Fruit fly (Drosophila melanogaster) whole organism, pupa: ENCODE data around the gene CG42266.

Source experiments
- CG10348 ChIP-seq: fragments of 200-800 bp; sonication (Bioruptor generic); IDR thresholded peaks from 2 replicates; pipeline ENCODE4 v1.3.6; 2022; ENCODE audit warnings: missing biosample characterization, missing genetic modification characterization
- CG12605 ChIP-seq: fragments of 200-800 bp; sonication (Bioruptor generic); IDR thresholded peaks from 2 replicates; pipeline ENCODE4 v1.3.6; 2022; ENCODE audit warnings: missing biosample characterization, missing genetic modification characterization
- CG13204 ChIP-seq: fragments of 200-800 bp; sonication (Bioruptor generic); optimal IDR thresholded peaks from 2 replicates; lab custom pipeline; 2018; ENCODE audit warnings: missing biosample characterization, mild to moderate bottlenecking, missing genetic modification characterization, moderate library complexity
- CG14655 ChIP-seq: fragments of 200-800 bp; sonication (Bioruptor generic); optimal IDR thresholded peaks from 3 replicates; lab custom pipeline; 2017; ENCODE audit warnings: mild to moderate bottlenecking, missing biosample characterization, missing genetic modification reagents, missing genetic modification characterization
- CG15710 ChIP-seq: fragments of 200-800 bp; sonication (Bioruptor generic); optimal IDR thresholded peaks from 2 replicates; lab custom pipeline; 2018; ENCODE audit warnings: missing biosample characterization, mild to moderate bottlenecking, missing genetic modification characterization, moderate library complexity
- CG17806 ChIP-seq: fragments of 200-800 bp; sonication (Bioruptor generic); optimal IDR thresholded peaks from 2 replicates; lab custom pipeline; 2018; ENCODE audit warnings: missing biosample characterization, mild to moderate bottlenecking, missing genetic modification characterization, moderate library complexity
- CG32121 ChIP-seq: fragments of 200-800 bp; sonication (Bioruptor generic); IDR thresholded peaks from 2 replicates; pipeline ENCODE4 v1.3.6; 2022; ENCODE audit warnings: missing biosample characterization, missing genetic modification characterization
- CG34367 ChIP-seq: fragments of 200-800 bp; sonication (Bioruptor generic); optimal IDR thresholded peaks from 2 replicates; lab custom pipeline; 2018; ENCODE audit warnings: missing biosample characterization, mild to moderate bottlenecking, missing genetic modification characterization
- CG4496 ChIP-seq: fragments of 200-800 bp; sonication (Bioruptor generic); IDR thresholded peaks from 3 replicates; pipeline ENCODE4 v1.3.6; 2022; ENCODE audit warnings: missing biosample characterization, missing genetic modification characterization
- CG8159 ChIP-seq: fragments of 200-800 bp; sonication (Bioruptor generic); optimal IDR thresholded peaks from 3 replicates; lab custom pipeline; 2018; ENCODE audit warnings: missing biosample characterization, mild to moderate bottlenecking, missing genetic modification characterization, moderate library complexity
- CG8301 ChIP-seq: fragments of 200-800 bp; sonication (Bioruptor generic); optimal IDR thresholded peaks from 2 replicates; lab custom pipeline; 2018; ENCODE audit warnings: missing biosample characterization, mild to moderate bottlenecking, missing genetic modification characterization
- CG9948 ChIP-seq: fragments of 200-800 bp; sonication (Bioruptor generic); optimal IDR thresholded peaks from 2 replicates; lab custom pipeline; 2018; ENCODE audit warnings: missing biosample characterization, mild to moderate bottlenecking, missing genetic modification characterization, moderate library complexity
- D1 ChIP-seq: fragments of 200-800 bp; sonication (Bioruptor generic); optimal IDR thresholded peaks from 2 replicates; lab custom pipeline; 2018; ENCODE audit warnings: missing biosample characterization, mild to moderate bottlenecking, missing genetic modification characterization, moderate library complexity
- EcR ChIP-seq: fragments of 200-800 bp; sonication (Bioruptor generic); optimal IDR thresholded peaks from 3 replicates; lab custom pipeline; 2019; ENCODE audit warnings: missing biosample characterization, missing genetic modification characterization, mild to moderate bottlenecking, moderate library complexity, missing genetic modification reagents
- Ets98B ChIP-seq: fragments of 200-800 bp; sonication (Bioruptor generic); IDR thresholded peaks from 2 replicates; pipeline ENCODE4 v1.3.6; 2022; ENCODE audit warnings: missing biosample characterization, missing genetic modification characterization
- Pif1A ChIP-seq: fragments of 200-800 bp; sonication (Bioruptor generic); optimal IDR thresholded peaks from 3 replicates; lab custom pipeline; 2016; ENCODE audit warnings: missing biosample characterization, missing genetic modification characterization
- Pif1B ChIP-seq: fragments of 200-800 bp; sonication (Bioruptor generic); optimal IDR thresholded peaks from 3 replicates; lab custom pipeline; 2016; ENCODE audit warnings: missing biosample characterization, missing genetic modification characterization
- Snoo ChIP-seq: fragments of 200-800 bp; sonication (Bioruptor generic); optimal IDR thresholded peaks from 3 replicates; lab custom pipeline; 2017; ENCODE audit warnings: missing biosample characterization, mild to moderate bottlenecking, missing genetic modification characterization, inconsistent platforms
- fd96Ca ChIP-seq: fragments of 200-800 bp; sonication (Bioruptor generic); IDR thresholded peaks from 3 replicates; pipeline ENCODE4 v1.3.6; 2022; ENCODE audit warnings: missing biosample characterization, missing genetic modification characterization
- gl ChIP-seq: fragments of 200-800 bp; sonication (Bioruptor generic); optimal IDR thresholded peaks from 2 replicates; lab custom pipeline; 2018; ENCODE audit warnings: missing biosample characterization, mild to moderate bottlenecking, missing genetic modification characterization
- rn ChIP-seq: fragments of 200-800 bp; sonication (Bioruptor generic); IDR thresholded peaks from 2 replicates; pipeline ENCODE4 v1.3.6; 2022; ENCODE audit warnings: missing biosample characterization, missing genetic modification characterization

Gene CG42266

dm6 chr2L:16324833-16325232, 15.3 kb downstream of the CG42266 start:
- peak; percentile 60 for TF ChIP-seq EcR (GFP tag; lab: Kevin White, UChicago)
- TF ChIP-seq CG12605 (GFP tag; lab: Robert Waterston, UW), result peak; percentile 92
- TF ChIP-seq Ets98B (GFP tag; lab: Robert Waterston, UW), result peak; percentile 31; the same call in 1 of the 2 replicates
- TF ChIP-seq CG8301 (tag; lab: Kevin White, UChicago), result no peak
- TF ChIP-seq Pif1A, result peak; percentile 36
- peak; percentile 79 for TF ChIP-seq CG4496
- no peak for TF ChIP-seq CG17806 (tag; lab: Kevin White, UChicago)
- TF ChIP-seq rn, result no peak
- TF ChIP-seq Pif1B (GFP tag; lab: Kevin White, UChicago), result peak; percentile 57
- TF ChIP-seq D1 (tag; lab: Kevin White, UChicago), result no peak
- TF ChIP-seq CG32121 (GFP tag; lab: Robert Waterston, UW), result peak; percentile 32; the same call in 1 of the 2 replicates
- peak; percentile 10 for TF ChIP-seq Snoo (tag; lab: Kevin White, UChicago)
- peak; percentile 8 for TF ChIP-seq CG8159 (tag; lab: Kevin White, UChicago)
- peak; percentile 35; the same call in 1 of the 3 replicates for TF ChIP-seq fd96Ca (GFP tag; lab: Robert Waterston, UW)
- no peak for TF ChIP-seq CG15710 (tag; lab: Kevin White, UChicago)
- TF ChIP-seq CG34367 (tag; lab: Kevin White, UChicago), result no peak
- no peak for TF ChIP-seq gl (tag; lab: Kevin White, UChicago)
- TF ChIP-seq CG9948 (tag; lab: Kevin White, UChicago), result no peak
- TF ChIP-seq CG14655 (GFP tag; lab: Kevin White, UChicago), result peak; percentile 13
- TF ChIP-seq CG10348 (GFP tag; lab: Robert Waterston, UW), result no peak
- peak; percentile 78 for TF ChIP-seq CG13204 (GFP tag; lab: Kevin White, UChicago)
- TF ChIP-seq, all 21 proteins: peak for 12

- TF ChIP-seq CG13204 (GFP tag; lab: Kevin White, UChicago), result no peak
- TF ChIP-seq Snoo (tag; lab: Kevin White, UChicago), result no peak
- no peak for TF ChIP-seq D1 (tag; lab: Kevin White, UChicago)
- no peak for TF ChIP-seq CG34367 (tag; lab: Kevin White, UChicago)
- TF ChIP-seq Pif1B (GFP tag; lab: Kevin White, UChicago), result no peak
- TF ChIP-seq rn, result no peak
- no peak for TF ChIP-seq CG8301 (tag; lab: Kevin White, UChicago)
- no peak for TF ChIP-seq CG4496
- no peak for TF ChIP-seq gl (tag; lab: Kevin White, UChicago)
- TF ChIP-seq CG12605 (GFP tag; lab: Robert Waterston, UW), result no peak
- no peak for TF ChIP-seq CG32121 (GFP tag; lab: Robert Waterston, UW)
- TF ChIP-seq fd96Ca (GFP tag; lab: Robert Waterston, UW), result no peak
- no peak for TF ChIP-seq CG17806 (tag; lab: Kevin White, UChicago)
- TF ChIP-seq CG9948 (tag; lab: Kevin White, UChicago), result no peak
- no peak for TF ChIP-seq CG8159 (tag; lab: Kevin White, UChicago)
- no peak for TF ChIP-seq CG10348 (GFP tag; lab: Robert Waterston, UW)
These were observed 16.6 kb downstream of the CG42266 start for dm6 chr2L:16323544-16323943.

dm6 chr2L:16321872-16322631, 18.1 kb downstream of the CG42266 start:
- TF ChIP-seq D1 (tag; lab: Kevin White, UChicago) (no peak), Pif1B (GFP tag; lab: Kevin White, UChicago) (no peak), CG12605 (GFP tag; lab: Robert Waterston, UW) (no peak), CG9948 (tag; lab: Kevin White, UChicago) (no peak), rn (no peak), Ets98B (GFP tag; lab: Robert Waterston, UW) (no peak), fd96Ca (GFP tag; lab: Robert Waterston, UW) (no peak)

- TF ChIP-seq Snoo (tag; lab: Kevin White, UChicago) (no peak), CG4496 (0 out of 3 replicates have a peak, but pooled peaks have one; percentile 23)
- TF ChIP-seq, all 21 proteins: peak for 1
These were observed 19.0 kb downstream of the CG42266 start for dm6 chr2L:16321209-16321608.

dm6 chr2L:16320428-16320827, 19.7 kb downstream of the CG42266 start:
- TF ChIP-seq CG34367 (tag; lab: Kevin White, UChicago), result no peak
- TF ChIP-seq Snoo (tag; lab: Kevin White, UChicago), result no peak
- no peak for TF ChIP-seq CG10348 (GFP tag; lab: Robert Waterston, UW)
- TF ChIP-seq CG8301 (tag; lab: Kevin White, UChicago), result no peak
- TF ChIP-seq CG8159 (tag; lab: Kevin White, UChicago), result no peak
- TF ChIP-seq CG9948 (tag; lab: Kevin White, UChicago), result no peak
- TF ChIP-seq CG4496, result no peak
- TF ChIP-seq D1 (tag; lab: Kevin White, UChicago), result no peak
- TF ChIP-seq EcR (GFP tag; lab: Kevin White, UChicago), result no peak
- no peak for TF ChIP-seq gl (tag; lab: Kevin White, UChicago)
- TF ChIP-seq CG14655 (GFP tag; lab: Kevin White, UChicago), result no peak
- TF ChIP-seq CG12605 (GFP tag; lab: Robert Waterston, UW), result no peak
- no peak for TF ChIP-seq CG15710 (tag; lab: Kevin White, UChicago)
- TF ChIP-seq Pif1A, result no peak
- TF ChIP-seq CG32121 (GFP tag; lab: Robert Waterston, UW), result no peak
